Worm (Caenorhabditis elegans): Measurements from ENCODE around the gene K08D10.11.
"Not testable (repeated sequence)": the region's sequence is repeated elsewhere in the genome, so short reads cannot be mapped to it uniquely, and the experiment has no call there.

The K08D10.11 gene

ce11 chrIV:4147891-4148290 is 38.1 kb downstream of the K08D10.11 start:
- no peak for TF ChIP-seq him-1 (tag; optimal IDR thresholded peaks at IDR 0.05)

- TF ChIP-seq W03F9.2 (tag; optimal IDR thresholded peaks at IDR 0.05), result no peak
- TF ChIP-seq him-1 (tag; optimal IDR thresholded peaks at IDR 0.05), result no peak
Measured at ce11 chrIV:4144784-4145183, 41.2 kb downstream of the K08D10.11 start, which contains the start of gene R07C12.3. TSS of gene R07C12.3 (plus strand) at chrIV:4145084.

ce11 chrIV:4142986-4143385 is 43.0 kb downstream of the K08D10.11 start, which contains the start of gene F49F1.12:
TSS of gene F49F1.12 (minus strand) at chrIV:4143086.
- not testable (repeated sequence) for TF ChIP-seq dao-5, him-1, W03F9.2 (tag; optimal IDR thresholded peaks at IDR 0.05)

ce11 chrIV:4141311-4141710 is 44.7 kb downstream of the K08D10.11 start, which contains the start of gene F49F1.11:
TSS of gene F49F1.11 (minus strand) at chrIV:4141411.
- no peak for TF ChIP-seq dao-5 (tag; optimal IDR thresholded peaks at IDR 0.05)
- TF ChIP-seq W03F9.2 (tag; optimal IDR thresholded peaks at IDR 0.05), result no peak
- TF ChIP-seq him-1 (tag; optimal IDR thresholded peaks at IDR 0.05), result no peak

ce11 chrIV:4140265-4140664 is 45.7 kb downstream of the K08D10.11 start, which contains the start of gene F49F1.18:
TSS of gene F49F1.18 (minus strand) at chrIV:4140365.
- TF ChIP-seq dao-5 (tag; optimal IDR thresholded peaks at IDR 0.05) (no peak), him-1 (tag; optimal IDR thresholded peaks at IDR 0.05) (no peak), W03F9.2 (tag; optimal IDR thresholded peaks at IDR 0.05) (no peak)

ce11 chrIV:4139022-4139421 is 47.0 kb downstream of the K08D10.11 start, which contains the start of gene F49F1.10:
TSS of gene F49F1.10 (minus strand) at chrIV:4139122.
- TF ChIP-seq him-1 (tag; optimal IDR thresholded peaks at IDR 0.05) (no peak), dao-5 (tag; optimal IDR thresholded peaks at IDR 0.05) (no peak), W03F9.2 (tag; optimal IDR thresholded peaks at IDR 0.05) (no peak)

ce11 chrIV:4137472-4137871 is 48.5 kb downstream of the K08D10.11 start, which contains the start of gene F49F1.9:
TSS of gene F49F1.9 (minus strand) at chrIV:4137572.
- TF ChIP-seq him-1 (tag; optimal IDR thresholded peaks at IDR 0.05) (no peak), dao-5 (tag; optimal IDR thresholded peaks at IDR 0.05) (no peak), W03F9.2 (tag; optimal IDR thresholded peaks at IDR 0.05) (no peak)

ce11 chrIV:4135744-4136143 is 50.3 kb downstream of the K08D10.11 start, which contains the start of gene F49F1.17:
TSS of gene F49F1.17 (minus strand) at chrIV:4135844.
- TF ChIP-seq dao-5 (tag; optimal IDR thresholded peaks at IDR 0.05), result no peak
- no peak for TF ChIP-seq W03F9.2 (tag; optimal IDR thresholded peaks at IDR 0.05)
- TF ChIP-seq him-1 (tag; optimal IDR thresholded peaks at IDR 0.05), result no peak
